Worm (Caenorhabditis elegans): Measurements from ENCODE around the gene K07H8.11.

DNA sequence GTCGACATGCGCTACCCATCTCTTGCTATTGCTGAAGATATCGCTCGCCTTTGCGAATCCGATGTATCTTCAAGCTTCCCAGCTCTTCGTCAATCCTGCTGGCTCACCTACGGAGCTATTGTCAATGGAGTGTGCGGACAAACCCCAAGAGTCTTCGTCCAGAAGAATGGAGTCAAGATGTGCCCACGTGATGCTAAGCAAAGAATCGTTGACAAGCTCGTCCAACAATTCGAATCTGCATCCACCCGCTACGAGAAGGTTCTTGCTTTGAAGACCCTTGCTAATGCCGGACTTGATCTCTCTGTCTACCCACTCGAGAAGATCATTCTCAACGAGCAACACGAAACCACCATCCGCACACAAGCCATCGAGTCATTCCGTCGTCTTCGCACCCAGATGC lies 12.5 kb downstream of the K07H8.11 start:
- TF ChIP-seq tra-4 (tag; optimal IDR thresholded peaks at IDR 0.05) (no peak), B0310.2 (tag; optimal IDR thresholded peaks at IDR 0.05) (no peak), flt-1 (GFP tag; IDR thresholded peaks at IDR 0.05) (no peak), ama-1 (optimal IDR thresholded peaks at IDR 0.05) (no peak), ceh-13 (GFP tag; optimal IDR thresholded peaks at IDR 0.05) (no peak), hmbx-1 (tag; optimal IDR thresholded peaks at IDR 0.05) (no peak), hmg-4 (GFP tag; optimal IDR thresholded peaks at IDR 0.05) (no peak)
